Worm (Caenorhabditis elegans): Measurements from ENCODE around the gene pacl-1.

Gene pacl-1

DNA sequence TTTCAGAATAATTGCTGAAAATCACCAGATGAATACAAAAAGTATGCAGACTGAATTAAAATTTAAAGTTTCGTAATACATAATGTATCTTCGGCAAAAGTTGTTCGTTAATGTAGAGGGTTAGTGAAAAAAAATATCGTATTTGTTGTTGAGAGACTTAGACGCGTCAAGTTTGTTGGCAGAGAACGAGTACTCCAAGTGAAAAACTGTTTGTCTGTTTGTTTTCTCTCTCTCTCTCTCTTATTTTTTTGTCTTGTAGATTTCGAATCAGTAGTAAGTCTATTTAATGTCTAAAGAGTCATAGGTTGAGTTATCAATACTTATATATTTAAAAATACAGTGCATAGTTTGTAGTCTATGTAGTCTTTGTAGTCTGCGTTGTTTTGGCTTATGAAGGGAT is 5.7 kb downstream of the pacl-1 start, which contains the start of the genes fbxa-2 and T13F3.8:
Gene fbxa-2 (minus strand): TSS at position 101 of the 400 bp plus-strand sequence.
Gene T13F3.8 (plus strand): TSS at position 245 of the 400 bp plus-strand sequence.
- TF ChIP-seq ztf-1 (GFP tag; conservative IDR thresholded peaks at IDR 0.05) (no peak), ztf-4 (tag; optimal IDR thresholded peaks at IDR 0.05) (no peak), nhr-6 (tag; optimal IDR thresholded peaks at IDR 0.05) (no peak), Y55F3AM.14 (GFP tag; optimal IDR thresholded peaks at IDR 0.05) (no peak), crh-2 (tag; optimal IDR thresholded peaks at IDR 0.05) (no peak), alr-1 (tag; optimal IDR thresholded peaks at IDR 0.05) (no peak), ztf-11 (tag; optimal IDR thresholded peaks at IDR 0.05) (no peak), snpc-4 (tag; optimal IDR thresholded peaks at IDR 0.05) (no peak), peb-1 (tag; optimal IDR thresholded peaks at IDR 0.05) (no peak)

DNA sequence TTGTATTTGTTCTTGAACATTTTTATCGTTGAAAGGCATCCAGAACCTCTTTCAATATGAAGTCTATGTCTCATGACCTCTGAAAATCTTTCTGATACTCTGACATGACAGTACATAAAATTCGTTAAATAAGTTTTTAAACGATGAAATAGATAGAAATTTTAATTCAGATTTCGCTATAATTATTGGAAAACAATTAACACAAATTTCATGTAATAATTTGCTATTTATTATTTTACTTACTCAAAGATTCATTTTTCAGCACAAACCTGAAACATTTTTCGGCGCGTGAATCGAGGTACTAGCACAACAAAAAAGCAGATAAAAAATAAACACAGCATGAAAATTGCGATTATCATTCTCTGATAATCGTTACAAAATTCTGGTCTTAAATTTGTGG is 8.7 kb downstream of the pacl-1 start, which contains the start of gene T13F3.4:
Gene T13F3.4 (minus strand): TSS at position 101 of the 400 bp plus-strand sequence.
- TF ChIP-seq ZK546.5 (tag; optimal IDR thresholded peaks at IDR 0.05) (no peak), unc-62 (GFP tag; optimal IDR thresholded peaks at IDR 0.05) (no peak), sma-9 (GFP tag; optimal IDR thresholded peaks at IDR 0.05) (no peak), sma-9 (tag; optimal IDR thresholded peaks at IDR 0.05) (no peak), mdl-1 (tag; optimal IDR thresholded peaks at IDR 0.05) (no peak)

DNA sequence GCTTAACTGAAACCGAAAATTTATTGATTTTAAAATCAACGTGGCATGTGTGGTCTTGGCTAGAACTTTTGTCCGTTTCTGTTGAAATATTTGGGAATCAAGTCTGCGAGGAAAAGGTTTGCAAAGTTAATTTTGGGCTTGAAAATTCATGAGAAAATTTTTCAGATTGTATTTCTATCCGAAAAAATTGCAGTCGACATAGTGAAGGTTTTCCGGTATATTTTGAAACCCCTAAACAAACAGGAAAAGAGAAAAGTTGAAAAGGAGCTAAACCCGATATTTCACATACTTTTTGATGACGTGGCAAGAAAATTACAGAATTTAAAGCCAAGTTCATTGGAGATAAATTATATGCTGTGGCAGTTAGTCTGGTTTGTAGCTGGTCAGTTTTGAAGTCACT is 15.6 kb downstream of the pacl-1 start, which contains the start of gene nhr-127:
Gene nhr-127 (plus strand): TSS at position 301 of the 400 bp plus-strand sequence.
- no peak for TF ChIP-seq lin-39 (tag; optimal IDR thresholded peaks at IDR 0.05)
- no peak for TF ChIP-seq Y55F3AM.14 (GFP tag; optimal IDR thresholded peaks at IDR 0.05)
- TF ChIP-seq elt-3 (tag; optimal IDR thresholded peaks at IDR 0.05), result no peak
- TF ChIP-seq gmeb-1 (tag; optimal IDR thresholded peaks at IDR 0.05), result no peak
- TF ChIP-seq sma-3 (GFP tag; optimal IDR thresholded peaks at IDR 0.05), result no peak
- TF ChIP-seq aly-2 (tag; optimal IDR thresholded peaks at IDR 0.05), result no peak
- TF ChIP-seq ZK546.5 (tag; optimal IDR thresholded peaks at IDR 0.05), result no peak

DNA sequence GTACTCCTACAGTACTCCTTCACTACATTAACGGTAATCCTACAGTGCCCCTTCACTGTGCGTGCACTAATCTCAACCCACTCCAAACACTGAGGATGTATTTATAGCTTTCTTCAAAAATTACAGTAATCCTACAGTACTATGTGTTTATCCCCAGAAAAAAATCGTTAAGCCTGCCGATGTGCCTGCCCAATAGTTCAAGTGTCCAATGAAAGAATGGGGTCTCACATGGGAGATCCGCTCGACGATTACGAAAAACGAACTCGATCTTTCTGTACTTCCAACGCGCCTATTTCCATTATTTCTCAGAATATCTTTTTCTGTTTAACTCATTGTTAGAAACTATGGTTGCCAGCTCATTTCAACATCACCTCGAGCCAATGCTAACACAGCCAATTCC is 17.1 kb downstream of the pacl-1 start, which contains the start of gene nhr-218:
Gene nhr-218 (plus strand): TSS at position 301 of the 400 bp plus-strand sequence.
- no peak for TF ChIP-seq nhr-129 (tag; optimal IDR thresholded peaks at IDR 0.05)
- TF ChIP-seq nhr-10 (tag; optimal IDR thresholded peaks at IDR 0.05), result no peak
- no peak for TF ChIP-seq snpc-4 (tag; optimal IDR thresholded peaks at IDR 0.05)
- TF ChIP-seq nhr-23 (tag; optimal IDR thresholded peaks at IDR 0.05), result no peak
- TF ChIP-seq aly-2 (tag; optimal IDR thresholded peaks at IDR 0.05), result no peak
- no peak for TF ChIP-seq alr-1 (tag; optimal IDR thresholded peaks at IDR 0.05)
- TF ChIP-seq unc-55 (GFP tag; optimal IDR thresholded peaks at IDR 0.05), result no peak
- TF ChIP-seq ZK546.5 (tag; optimal IDR thresholded peaks at IDR 0.05), result no peak
- no peak for TF ChIP-seq fos-1 (tag; optimal IDR thresholded peaks at IDR 0.05)
- TF ChIP-seq unc-39 (tag; optimal IDR thresholded peaks at IDR 0.05), result no peak
- no peak for TF ChIP-seq nhr-237 (tag; optimal IDR thresholded peaks at IDR 0.05)

DNA sequence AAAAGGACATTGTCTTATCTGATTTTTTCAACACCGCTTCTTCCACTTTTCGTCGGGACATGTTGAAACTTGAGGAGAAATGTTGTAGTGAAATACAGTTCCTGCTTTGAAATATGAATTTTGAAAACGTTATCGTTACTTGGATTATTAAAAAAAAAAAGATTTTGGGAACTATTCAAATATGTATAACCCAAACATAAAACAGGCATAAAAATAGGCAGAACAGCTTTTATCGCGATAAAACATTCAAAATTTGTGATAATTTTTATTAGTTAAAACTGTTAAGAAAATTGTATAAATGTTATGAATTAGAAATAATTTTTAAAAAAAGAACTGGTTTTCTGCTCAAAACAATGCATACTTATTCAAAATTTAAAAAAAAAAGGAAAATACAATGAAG is 18.9 kb downstream of the pacl-1 start, which contains the start of gene bgnt-1.3:
Gene bgnt-1.3 (minus strand): TSS at position 101 of the 400 bp plus-strand sequence.
- TF ChIP-seq mbf-1 (tag; optimal IDR thresholded peaks at IDR 0.05), result no peak
- no peak for TF ChIP-seq nhr-21 (tag; optimal IDR thresholded peaks at IDR 0.05)
- no peak for TF ChIP-seq mab-5 (tag; optimal IDR thresholded peaks at IDR 0.05)
- no peak for TF ChIP-seq nhr-23 (tag; optimal IDR thresholded peaks at IDR 0.05)
- no peak for TF ChIP-seq ceh-16 (tag; optimal IDR thresholded peaks at IDR 0.05)
- TF ChIP-seq nhr-129 (tag; optimal IDR thresholded peaks at IDR 0.05), result no peak
- TF ChIP-seq nhr-237 (tag; optimal IDR thresholded peaks at IDR 0.05), result no peak
- TF ChIP-seq dmd-4 (tag; optimal IDR thresholded peaks at IDR 0.05), result no peak
- TF ChIP-seq elt-1 (tag; optimal IDR thresholded peaks at IDR 0.05), result no peak
- TF ChIP-seq fos-1 (tag; optimal IDR thresholded peaks at IDR 0.05), result no peak
- no peak for TF ChIP-seq crh-2 (tag; optimal IDR thresholded peaks at IDR 0.05)
- TF ChIP-seq skn-1 (tag; optimal IDR thresholded peaks at IDR 0.05), result no peak
- TF ChIP-seq ama-1 (optimal IDR thresholded peaks at IDR 0.05), result no peak
- TF ChIP-seq lin-11 (tag; optimal IDR thresholded peaks at IDR 0.05), result no peak
- TF ChIP-seq F13H6.1 (tag; optimal IDR thresholded peaks at IDR 0.05), result no peak
- TF ChIP-seq gmeb-1 (tag; optimal IDR thresholded peaks at IDR 0.05), result no peak
- no peak for TF ChIP-seq blmp-1 (tag; optimal IDR thresholded peaks at IDR 0.05; ENCODE audit: insufficient read depth)
- TF ChIP-seq nhr-10 (tag; optimal IDR thresholded peaks at IDR 0.05), result no peak
- no peak for TF ChIP-seq elt-3 (tag; optimal IDR thresholded peaks at IDR 0.05)
- no peak for TF ChIP-seq Y55F3AM.14 (GFP tag; optimal IDR thresholded peaks at IDR 0.05)
